Worm (Caenorhabditis elegans) whole organism, young adult: ENCODE measurements around the gene nhr-115.

Source experiments
- F33H1.4 ChIP-seq: fragments of 200-800 bp; sonication (Bioruptor generic); IDR thresholded peaks from 2 replicates; pipeline ENCODE4 v1.3.6; 2022; ENCODE audit warnings: missing genetic modification reagents, missing genetic modification characterization, missing compliant biosample characterization
- T26A5.8 ChIP-seq: sonication (generic microtip); optimal IDR thresholded peaks from 2 replicates; lab custom pipeline; 2016; ENCODE audit warnings: missing genetic modification characterization, missing compliant biosample characterization
- Y53F4B.3 ChIP-seq: fragments of 200-800 bp; sonication (Bioruptor generic); IDR thresholded peaks from 2 replicates; pipeline ENCODE4 v1.3.6; 2022; ENCODE audit warnings: missing genetic modification reagents, missing genetic modification characterization, missing compliant biosample characterization
- Y95B8A.8 ChIP-seq: fragments of 200-800 bp; sonication (Bioruptor generic); IDR thresholded peaks from 2 replicates; pipeline ENCODE4 v1.3.6; 2022; ENCODE audit warnings: missing genetic modification reagents, missing genetic modification characterization, missing compliant biosample characterization
- akir-1 ChIP-seq: fragments of 200-800 bp; sonication (Bioruptor generic); optimal IDR thresholded peaks from 2 replicates; lab custom pipeline; 2018; ENCODE audit warnings: mild to moderate bottlenecking, missing genetic modification characterization, moderate library complexity, missing compliant biosample characterization
- ama-1 ChIP-seq, 3 experiments: fragments of 150-350 bp in 1 of 3; sonication (generic microtip) in 2 of 3; optimal IDR thresholded peaks; 2 replicates each; lab custom pipeline; 2014 to 2018; ENCODE audit warnings: missing biosample characterization in 2 of 3, missing genetic modification characterization in 2 of 3, missing genetic modification reagents in 2 of 3
- aptf-3 ChIP-seq: fragments of 200-800 bp; sonication (Bioruptor generic); IDR thresholded peaks from 2 replicates; pipeline ENCODE4 v1.3.6; 2022; ENCODE audit warnings: missing genetic modification characterization, missing compliant biosample characterization
- athp-1 ChIP-seq: sonication (generic microtip); optimal IDR thresholded peaks from 2 replicates; lab custom pipeline; 2017; ENCODE audit warnings: mild to moderate bottlenecking, missing genetic modification characterization, missing compliant biosample characterization
- attf-5 ChIP-seq: fragments of 200-800 bp; sonication (Bioruptor generic); optimal IDR thresholded peaks from 2 replicates; lab custom pipeline; 2018; ENCODE audit warnings: mild to moderate bottlenecking, missing genetic modification characterization, missing compliant biosample characterization
- cebp-1 ChIP-seq, 2 experiments: fragments of 200-800 bp in 1 of 2; sonication (Bioruptor generic) in 1 of 2; sonication (generic microtip) in 1 of 2; IDR thresholded peaks in 1 of 2; optimal IDR thresholded peaks in 1 of 2; 2 replicates each; pipeline versions ENCODE4 v1.3.6 to Lab custom; 2017 to 2022; ENCODE audit warnings: missing compliant biosample characterization in 2 of 2, missing genetic modification characterization in 2 of 2, mild to moderate bottlenecking in 1 of 2, missing genetic modification reagents in 1 of 2, moderate library complexity in 1 of 2
- ceh-27 ChIP-seq: fragments of 200-800 bp; sonication (Bioruptor generic); optimal IDR thresholded peaks from 2 replicates; lab custom pipeline; 2018; ENCODE audit warnings: mild to moderate bottlenecking, missing genetic modification characterization, moderate library complexity, missing compliant biosample characterization
- ceh-40 ChIP-seq: fragments of 200-800 bp; sonication (Bioruptor generic); IDR thresholded peaks from 2 replicates; pipeline ENCODE4 v1.3.6; 2022; ENCODE audit warnings: missing genetic modification characterization, missing compliant biosample characterization
- dox-1 ChIP-seq: fragments of 200-800 bp; sonication (Bioruptor generic); IDR thresholded peaks from 2 replicates; pipeline ENCODE4 v1.3.6; 2022; ENCODE audit warnings: missing genetic modification reagents, missing genetic modification characterization, missing compliant biosample characterization
- him-1 ChIP-seq: sonication (generic microtip); optimal IDR thresholded peaks from 2 replicates; lab custom pipeline; 2016; ENCODE audit warnings: missing genotype, missing genetic modification reagents, missing genetic modification characterization, missing compliant biosample characterization
- hmg-1.2 ChIP-seq: fragments of 200-800 bp; sonication (Bioruptor generic); IDR thresholded peaks from 2 replicates; pipeline ENCODE4 v1.3.6; 2022; ENCODE audit warnings: missing genetic modification reagents, missing genetic modification characterization, missing compliant biosample characterization
- lir-1 ChIP-seq: fragments of 200-800 bp; sonication (Bioruptor generic); conservative IDR thresholded peaks from 2 replicates; pipeline ENCODE4 v1.3.6; 2022; ENCODE audit warnings: missing genetic modification reagents, missing genetic modification characterization, missing compliant biosample characterization
- madf-3 ChIP-seq: fragments of 200-800 bp; sonication (Bioruptor generic); IDR thresholded peaks from 2 replicates; pipeline ENCODE4 v1.3.6; 2022; ENCODE audit warnings: missing genetic modification reagents, missing genetic modification characterization, missing compliant biosample characterization
- madf-6 ChIP-seq: fragments of 200-800 bp; sonication (Bioruptor generic); IDR thresholded peaks from 2 replicates; pipeline ENCODE4 v1.3.6; 2022; ENCODE audit warnings: missing genetic modification reagents, missing genetic modification characterization, missing compliant biosample characterization
- mcd-1 ChIP-seq: fragments of 200-800 bp; sonication (Bioruptor generic); IDR thresholded peaks from 2 replicates; pipeline ENCODE4 v1.3.6; 2022; ENCODE audit warnings: missing genetic modification reagents, missing genetic modification characterization, missing compliant biosample characterization
- mes-4 ChIP-seq: sonication (generic microtip); optimal IDR thresholded peaks from 2 replicates; lab custom pipeline; 2016; ENCODE audit warnings: missing genotype, missing genetic modification characterization, missing compliant biosample characterization
- nhr-179 ChIP-seq: sonication (generic microtip); optimal IDR thresholded peaks from 2 replicates; lab custom pipeline; 2016; ENCODE audit warnings: mild to moderate bottlenecking, missing genetic modification characterization, missing compliant biosample characterization
- nhr-80 ChIP-seq: sonication (generic microtip); optimal IDR thresholded peaks from 2 replicates; lab custom pipeline; 2016; ENCODE audit warnings: missing genetic modification characterization, missing compliant biosample characterization
- zfh-2 ChIP-seq: fragments of 200-800 bp; sonication (Bioruptor generic); conservative IDR thresholded peaks from 2 replicates; pipeline ENCODE4 v1.3.6; 2022; ENCODE audit warnings: missing genetic modification reagents, missing genetic modification characterization, missing compliant biosample characterization
- ztf-22 ChIP-seq: fragments of 200-800 bp; sonication (Bioruptor generic); optimal IDR thresholded peaks from 2 replicates; lab custom pipeline; 2018; ENCODE audit warnings: mild to moderate bottlenecking, missing genetic modification characterization, moderate library complexity, missing compliant biosample characterization
- ztf-3 ChIP-seq: fragments of 200-800 bp; sonication (Bioruptor generic); optimal IDR thresholded peaks from 2 replicates; lab custom pipeline; 2018; ENCODE audit warnings: mild to moderate bottlenecking, missing genetic modification characterization, missing compliant biosample characterization

The nhr-115 gene

ce11 chrV:2250126-2250590 is 42.2 kb upstream of the nhr-115 start, which contains the start of gene cyp-33C7 (continued):
- TF ChIP-seq mcd-1 (GFP tag; lab: Robert Waterston, UW) (0 out of 2 replicates have a peak, but pooled peaks have one; percentile 11), lir-1 (GFP tag; lab: Robert Waterston, UW) (no peak), ama-1 (optimal IDR thresholded peaks at IDR 0.05; lab: Kevin White, UChicago) (no peak), ama-1 (GFP tag; optimal IDR thresholded peaks at IDR 0.05; lab: Kevin White, UChicago) (no peak), F33H1.4 (GFP tag; lab: Robert Waterston, UW) (no peak), dox-1 (GFP tag; lab: Robert Waterston, UW) (0 out of 2 replicates have a peak, but pooled peaks have one; percentile 46)

- TF ChIP-seq nhr-80 (tag; lab: Kevin White, UChicago) (peak; percentile 31), ceh-40 (GFP tag; lab: Robert Waterston, UW) (no peak)
These were observed 40.6 kb upstream of the nhr-115 start for ce11 chrV:2251774-2252173.

- TF ChIP-seq madf-3 (GFP tag; lab: Robert Waterston, UW) = no peak
- no peak for TF ChIP-seq cebp-1 (GFP tag; IDR thresholded peaks at IDR 0.05; lab: Robert Waterston, UW)
- TF ChIP-seq cebp-1 (tag; optimal IDR thresholded peaks at IDR 0.05; lab: Kevin White, UChicago) = peak; percentile 35
- TF ChIP-seq zfh-2 (GFP tag; lab: Robert Waterston, UW) = peak; percentile 68
These were observed 37.7 kb upstream of the nhr-115 start, which contains the start of gene str-253 for ce11 chrV:2254553-2255124. Gene str-253, minus strand, starts transcription at chrV:2254603.

- TF ChIP-seq hmg-1.2 (GFP tag; lab: Robert Waterston, UW) (peak; percentile 85), mcd-1 (GFP tag; lab: Robert Waterston, UW) (0 out of 2 replicates have a peak, but pooled peaks have one; percentile 10)
These were observed 37.1 kb upstream of the nhr-115 start, which contains the start of gene F41B5.1 for ce11 chrV:2255191-2255590. Gene F41B5.1, plus strand, starts transcription at chrV:2255533.

ce11 chrV:2259750-2260149 is 32.6 kb upstream of the nhr-115 start, which contains the start of gene nhr-182:
Gene nhr-182, minus strand, starts transcription at chrV:2259927.
- TF ChIP-seq Y53F4B.3 (no peak), mes-4 (tag; lab: Kevin White, UChicago) (no peak), hmg-1.2 (GFP tag; lab: Robert Waterston, UW) (peak; percentile 76; the same call in 1 of the 2 replicates), nhr-80 (tag; lab: Kevin White, UChicago) (peak; percentile 14), aptf-3 (no peak), cebp-1 (GFP tag; IDR thresholded peaks at IDR 0.05; lab: Robert Waterston, UW) (no peak), cebp-1 (tag; optimal IDR thresholded peaks at IDR 0.05; lab: Kevin White, UChicago) (peak; percentile 3), attf-5 (GFP tag; lab: Kevin White, UChicago) (peak; percentile 2)
- TF ChIP-seq, all 124 proteins: peak for 4

- no peak for TF ChIP-seq ztf-22 (GFP tag; lab: Kevin White, UChicago)
- TF ChIP-seq him-1 (tag; lab: Kevin White, UChicago) = no peak
- TF ChIP-seq ztf-3 = no peak
- no peak for TF ChIP-seq athp-1
- TF ChIP-seq madf-6 (GFP tag; lab: Robert Waterston, UW) = no peak
These were observed 31.7 kb upstream of the nhr-115 start, which contains the start of gene F41B5.12 for ce11 chrV:2260660-2261059. Gene F41B5.12, plus strand, starts transcription at chrV:2260960.

ce11 chrV:2264455-2264854 is 27.9 kb upstream of the nhr-115 start, which contains the start of gene nhr-183:
Gene nhr-183, minus strand, starts transcription at chrV:2264634.
- TF ChIP-seq Y95B8A.8 = no peak
- TF ChIP-seq cebp-1 (GFP tag; IDR thresholded peaks at IDR 0.05; lab: Robert Waterston, UW) = peak; percentile 69; the same call in 1 of the 2 replicates
- TF ChIP-seq cebp-1 (tag; optimal IDR thresholded peaks at IDR 0.05; lab: Kevin White, UChicago) = peak; percentile 90
- TF ChIP-seq, all 124 proteins: peak for 1

- no peak for TF ChIP-seq T26A5.8
- no peak for TF ChIP-seq ceh-27
- TF ChIP-seq akir-1 (GFP tag; lab: Kevin White, UChicago) = no peak
- no peak for TF ChIP-seq nhr-179 (tag; lab: Kevin White, UChicago)
These were observed 27.4 kb upstream of the nhr-115 start for ce11 chrV:2264925-2265324.
